Fruit fly (Drosophila melanogaster) whole organism, embryonic: ENCODE measurements around the gene CG5043.

Experiments
- Aef1 ChIP-seq: fragments of 200-800 bp; sonication (Bioruptor generic); IDR thresholded peaks from 3 replicates; pipeline ENCODE4 v1.3.6; 2022; ENCODE audit warnings: missing biosample characterization, missing genetic modification characterization
- CG14014 ChIP-seq: fragments of 200-800 bp; sonication (Bioruptor generic); IDR thresholded peaks from 2 replicates; pipeline ENCODE4 v1.3.6; 2022; ENCODE audit warnings: missing biosample characterization, missing genetic modification characterization
- D19B ChIP-seq: fragments of 200-800 bp; sonication (Bioruptor generic); optimal IDR thresholded peaks from 2 replicates; lab custom pipeline; 2017; ENCODE audit warnings: missing biosample characterization, mild to moderate bottlenecking, missing genetic modification characterization
- Dll ChIP-seq: fragments of 200-800 bp; sonication (Bioruptor generic); IDR thresholded peaks from 4 replicates; pipeline ENCODE4 v1.3.6; 2022; ENCODE audit warnings: missing biosample characterization, missing genetic modification characterization; ENCODE audit not compliant: partially characterized antibody
- Mad ChIP-seq: fragments of 200-800 bp; sonication (Bioruptor generic); optimal IDR thresholded peaks from 2 replicates; lab custom pipeline; 2016; ENCODE audit warnings: missing biosample characterization, missing genetic modification characterization
- caup ChIP-seq: fragments of 200-800 bp; sonication (Bioruptor generic); optimal IDR thresholded peaks from 3 replicates; lab custom pipeline; 2017; ENCODE audit warnings: missing biosample characterization, mild to moderate bottlenecking, missing genetic modification characterization, moderate library complexity; ENCODE audit not compliant: severe bottlenecking
- corto ChIP-seq: fragments of 200-800 bp; sonication (Bioruptor generic); optimal IDR thresholded peaks from 2 replicates; lab custom pipeline; 2016; ENCODE audit warnings: missing biosample characterization, mild to moderate bottlenecking, missing genetic modification characterization, moderate library complexity
- crol ChIP-seq: fragments of 200-800 bp; sonication (Bioruptor generic); IDR thresholded peaks from 2 replicates; pipeline ENCODE4 v1.3.6; 2022; ENCODE audit warnings: missing biosample characterization, missing genetic modification characterization
- dm ChIP-seq: fragments of 200-800 bp; sonication (Bioruptor generic); optimal IDR thresholded peaks from 3 replicates; lab custom pipeline; 2016; ENCODE audit warnings: missing biosample characterization, missing genetic modification characterization
- nau ChIP-seq: fragments of 200-800 bp; sonication (Bioruptor generic); optimal IDR thresholded peaks from 3 replicates; lab custom pipeline; 2017; ENCODE audit warnings: missing biosample characterization, mild to moderate bottlenecking, missing genetic modification characterization, missing genetic modification reagents
- zfh2 ChIP-seq: fragments of 200-800 bp; sonication (Bioruptor generic); optimal IDR thresholded peaks from 2 replicates; lab custom pipeline; 2016; ENCODE audit warnings: missing biosample characterization, missing genetic modification characterization

DNA sequence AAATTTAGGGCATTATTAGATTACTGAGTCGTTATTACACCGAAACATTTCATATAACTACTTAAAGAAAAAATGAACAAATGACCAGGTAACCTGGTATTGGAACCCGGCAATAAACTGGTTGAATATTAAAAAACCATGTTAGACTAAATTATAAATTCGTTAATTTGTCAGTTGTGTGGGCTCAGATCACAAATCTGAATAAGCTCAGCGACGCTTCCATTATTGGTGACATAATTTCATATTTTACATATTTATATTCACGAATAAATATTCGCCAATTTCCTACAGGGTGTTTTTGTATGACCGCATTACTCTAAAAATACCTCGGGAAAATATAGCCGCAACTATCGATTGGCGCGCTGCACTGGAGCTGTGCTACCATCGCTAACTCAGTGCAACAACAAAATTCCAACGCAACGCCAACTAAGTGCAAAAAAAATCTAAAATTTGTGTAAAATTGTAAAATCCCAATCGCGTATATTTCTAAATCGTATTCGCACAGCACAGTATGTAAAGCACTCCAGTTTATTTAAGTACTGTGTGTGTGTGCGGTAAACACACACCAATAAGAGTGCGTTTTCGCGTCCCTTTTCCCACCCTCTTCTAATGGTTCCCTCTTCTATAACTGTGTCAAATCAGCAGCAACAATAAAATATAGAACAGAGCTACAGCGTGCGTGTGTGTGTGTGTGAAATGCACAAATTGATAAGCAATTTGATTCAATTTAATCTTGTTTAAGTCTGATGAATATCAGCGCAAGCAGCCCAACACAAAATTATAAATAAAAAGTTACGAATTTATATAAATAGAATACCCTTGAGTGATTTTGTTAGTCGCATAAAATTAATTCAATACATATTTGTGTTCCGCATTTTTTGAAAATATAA is 49.1 kb upstream of the CG5043 start, which contains the start of gene CLIP-190:
- TF ChIP-seq crol (peak; percentile 81), Aef1 (GFP tag; lab: Robert Waterston, UW) (peak; percentile 89), nau (GFP tag; lab: Kevin White, UChicago) (no peak), D19B (GFP tag; lab: Kevin White, UChicago) (no peak), corto (GFP tag; lab: Kevin White, UChicago) (peak; percentile 68), caup (GFP tag; lab: Kevin White, UChicago) (no peak), dm (GFP tag; lab: Kevin White, UChicago) (peak; percentile 3), Mad (GFP tag; lab: Kevin White, UChicago) (no peak), zfh2 (GFP tag; lab: Kevin White, UChicago) (peak; percentile 4), Dll (GFP tag; lab: Robert Waterston, UW) (peak; percentile 64; the same call in 2 of the 4 replicates), CG14014 (GFP tag; lab: Robert Waterston, UW) (no peak)
